Worm (Caenorhabditis elegans) whole organism, L1 larva: ENCODE results near the gene nyn-3.

Source experiments
- C34B4.2 ChIP-seq: sonication (generic microtip); optimal IDR thresholded peaks from 2 replicates; lab custom pipeline; 2017; ENCODE audit warnings: mild to moderate bottlenecking, missing genetic modification characterization, missing compliant biosample characterization
- lin-13 ChIP-seq: fragments of 150-350 bp; optimal IDR thresholded peaks from 2 replicates; lab custom pipeline; 2014; ENCODE audit warnings: missing biosample characterization, missing genetic modification reagents, missing genetic modification characterization
- mdl-1 ChIP-seq, 2 experiments: fragments of 150-350 bp; optimal IDR thresholded peaks; 2 replicates each; lab custom pipeline; 2014 to 2017; ENCODE audit warnings: missing biosample characterization in 2 of 2, missing genetic modification characterization in 2 of 2, inconsistent platforms in 1 of 2
- nhr-11 ChIP-seq: fragments of 150-350 bp; optimal IDR thresholded peaks from 2 replicates; lab custom pipeline; 2014; ENCODE audit warnings: missing biosample characterization, missing genetic modification characterization
- nhr-237 ChIP-seq: fragments of 150-350 bp; optimal IDR thresholded peaks from 2 replicates; lab custom pipeline; 2014; ENCODE audit warnings: missing biosample characterization, missing genetic modification characterization
- snu-23 ChIP-seq: sonication (generic microtip); optimal IDR thresholded peaks from 2 replicates; lab custom pipeline; 2016; ENCODE audit warnings: missing genetic modification characterization, missing compliant biosample characterization
- zag-1 ChIP-seq: fragments of 150-350 bp; optimal IDR thresholded peaks from 2 replicates; lab custom pipeline; 2014; ENCODE audit warnings: missing biosample characterization, missing genetic modification characterization

DNA sequence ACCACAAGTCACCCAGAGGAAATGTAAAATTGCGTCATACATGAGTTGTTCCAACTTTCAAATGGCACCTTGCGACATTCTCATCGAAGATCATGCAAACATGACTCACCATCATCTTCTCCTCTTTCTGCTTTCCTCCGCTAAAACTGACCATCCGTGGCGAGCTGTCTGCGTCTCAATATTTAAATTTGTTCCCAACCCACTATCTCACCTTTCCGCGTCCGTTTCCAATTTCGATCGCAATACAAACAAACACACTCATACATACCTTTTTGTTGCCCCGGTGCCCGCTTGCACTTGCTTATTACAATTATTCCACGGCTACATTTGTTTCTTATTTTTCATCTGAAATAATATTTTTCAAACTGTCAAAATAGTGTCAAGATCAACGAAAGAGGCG is 31.7 kb downstream of the nyn-3 start, which contains the start of gene nmgp-1:
- TF ChIP-seq zag-1 (no peak), snu-23 (no peak), nhr-11 (tag; lab: Kevin White, UChicago) (no peak), nhr-237 (no peak), C34B4.2 (tag; lab: Kevin White, UChicago) (no peak), lin-13 (GFP tag; lab: Kevin White, UChicago) (no peak), mdl-1 (tag; optimal IDR thresholded peaks at IDR 0.05; lab: Kevin White, UChicago) (no peak)
